Worm (Caenorhabditis elegans): ENCODE measurements around the gene C07B5.4.

DNA sequence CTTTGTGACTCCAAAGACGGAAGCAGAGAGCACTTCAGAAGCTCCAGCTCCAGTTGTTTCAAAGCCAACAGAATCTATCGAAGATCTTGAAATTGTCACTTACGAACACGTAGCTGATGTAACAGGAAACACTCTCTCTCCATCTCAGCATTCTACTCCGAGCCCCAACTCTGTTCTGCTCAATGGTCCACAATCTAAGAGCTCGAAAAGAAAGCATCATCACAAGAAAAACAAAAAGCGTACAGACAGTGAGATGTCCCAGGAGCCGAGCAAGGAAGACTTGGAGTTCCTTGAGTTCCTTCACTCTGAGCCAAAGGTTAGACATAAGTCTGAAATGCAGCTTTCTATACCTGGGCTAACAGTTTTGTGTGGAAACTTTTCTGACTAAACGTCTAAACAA is 26.6 kb downstream of the C07B5.4 start:
- no peak for TF ChIP-seq mdl-1 (tag; optimal IDR thresholded peaks at IDR 0.05)
- no peak for TF ChIP-seq lin-39 (tag; optimal IDR thresholded peaks at IDR 0.05)
- TF ChIP-seq pqm-1 (tag; optimal IDR thresholded peaks at IDR 0.05): no peak
- TF ChIP-seq unc-62 (GFP tag; optimal IDR thresholded peaks at IDR 0.05): no peak
- no peak for TF ChIP-seq nhr-11 (tag; optimal IDR thresholded peaks at IDR 0.05)
- TF ChIP-seq nhr-77 (tag; optimal IDR thresholded peaks at IDR 0.05): no peak
- no peak for TF ChIP-seq nhr-28 (tag; optimal IDR thresholded peaks at IDR 0.05)
- TF ChIP-seq ZK546.5 (tag; optimal IDR thresholded peaks at IDR 0.05): no peak
